Worm (Caenorhabditis elegans): ENCODE results near the gene ZK381.8.

ZK381.8 gene

ce11 chrIV:6974162-6974938 is 4.2 kb upstream of the ZK381.8 start (continued):
- TF ChIP-seq Y53G8AR.9 (GFP tag; conservative IDR thresholded peaks at IDR 0.05): peak; percentile 80
- TF ChIP-seq dpff-1 (tag; optimal IDR thresholded peaks at IDR 0.05): no peak
- peak; percentile 71; the same call in 1 of the 2 replicates for TF ChIP-seq egrh-3 (GFP tag; IDR thresholded peaks at IDR 0.05)

- TF ChIP-seq lir-1 (GFP tag; conservative IDR thresholded peaks at IDR 0.05) (no peak), hrde-1 (tag; optimal IDR thresholded peaks at IDR 0.05; ENCODE audit: borderline replicate concordance) (no peak), F10E7.11 (tag; optimal IDR thresholded peaks at IDR 0.05) (no peak), T26A5.8 (tag; optimal IDR thresholded peaks at IDR 0.05) (no peak), ceh-91 (GFP tag; IDR thresholded peaks at IDR 0.05) (no peak), efl-1 (GFP tag; optimal IDR thresholded peaks at IDR 0.05) (peak; percentile 22)
Measured at ce11 chrIV:6972427-6972826, 2.3 kb upstream of the ZK381.8 start, which contains the start of gene nhr-249. TSS of gene nhr-249 (minus strand) at chrIV:6972527.

- TF ChIP-seq ceh-79 (tag; optimal IDR thresholded peaks at IDR 0.05) (no peak), ztf-22 (GFP tag; optimal IDR thresholded peaks at IDR 0.05) (no peak), pha-4 (tag; optimal IDR thresholded peaks at IDR 0.05) (no peak), madf-8 (GFP tag; conservative IDR thresholded peaks at IDR 0.05) (no peak), zim-3 (tag; optimal IDR thresholded peaks at IDR 0.05) (no peak), hmg-20 (GFP tag; IDR thresholded peaks at IDR 0.05) (no peak), ztf-26 (tag; optimal IDR thresholded peaks at IDR 0.05) (no peak), F52B5.7 (tag; optimal IDR thresholded peaks at IDR 0.05) (no peak), let-526 (GFP tag; IDR thresholded peaks at IDR 0.05) (no peak), rcor-1 (GFP tag; IDR thresholded peaks at IDR 0.05) (no peak), lin-54 (GFP tag; optimal IDR thresholded peaks at IDR 0.05) (no peak), ZK185.1 (tag; optimal IDR thresholded peaks at IDR 0.05; ENCODE audit: poor library complexity, severe bottlenecking) (no peak), F10E7.11 (tag; optimal IDR thresholded peaks at IDR 0.05) (no peak)
Measured at ce11 chrIV:6971213-6971612, 1.0 kb upstream of the ZK381.8 start, which contains the start of gene ZK381.62. TSS of gene ZK381.62 (minus strand) at chrIV:6971313.

ce11 chrIV:6965192-6965591 is 5.0 kb downstream of the ZK381.8 start, which contains the start of gene ZK381.2:
TSS of gene ZK381.2 (plus strand) at chrIV:6965492.
- TF ChIP-seq ztf-25 (GFP tag; IDR thresholded peaks at IDR 0.05) (no peak), rpc-1 (optimal IDR thresholded peaks at IDR 0.05) (no peak), rpc-1 (tag; optimal IDR thresholded peaks at IDR 0.05) (no peak), madf-3 (GFP tag; IDR thresholded peaks at IDR 0.05) (no peak), C17E4.6 (GFP tag; IDR thresholded peaks at IDR 0.05) (no peak), hlh-12 (tag; optimal IDR thresholded peaks at IDR 0.05) (no peak), Y53F4B.3 (GFP tag; IDR thresholded peaks at IDR 0.05) (no peak), sdz-38 (tag; optimal IDR thresholded peaks at IDR 0.05) (no peak), ceh-91 (GFP tag; IDR thresholded peaks at IDR 0.05) (no peak), unc-130 (GFP tag; optimal IDR thresholded peaks at IDR 0.05) (no peak), bed-2 (GFP tag; IDR thresholded peaks at IDR 0.05) (no peak), Y56A3A.18 (GFP tag; IDR thresholded peaks at IDR 0.05) (no peak), Y67H2A.10 (GFP tag; conservative IDR thresholded peaks at IDR 0.05) (no peak), T26A5.8 (tag; optimal IDR thresholded peaks at IDR 0.05) (no peak), nhr-27 (tag; optimal IDR thresholded peaks at IDR 0.05) (no peak), rec-8 (tag; optimal IDR thresholded peaks at IDR 0.05) (no peak), zfh-2 (GFP tag; conservative IDR thresholded peaks at IDR 0.05) (no peak), attf-5 (GFP tag; optimal IDR thresholded peaks at IDR 0.05) (no peak), F23B12.7 (tag; optimal IDR thresholded peaks at IDR 0.05; ENCODE audit: insufficient read depth) (no peak), hsf-1 (GFP tag; IDR thresholded peaks at IDR 0.05) (no peak), him-1 (tag; optimal IDR thresholded peaks at IDR 0.05) (no peak)

Data from whole organism, young adult.